Worm (Caenorhabditis elegans) whole organism, L4/young adult: ENCODE results near the gene Y77E11A.7.

Experiments used
- dao-5 ChIP-seq: sonication (generic microtip); optimal IDR thresholded peaks from 2 replicates; lab custom pipeline; 2016; ENCODE audit warnings: missing genotype, missing genetic modification characterization, moderate library complexity, missing compliant biosample characterization
- him-1 ChIP-seq: sonication (generic microtip); optimal IDR thresholded peaks from 2 replicates; lab custom pipeline; 2016; ENCODE audit warnings: missing genotype, missing genetic modification reagents, missing genetic modification characterization, missing compliant biosample characterization

DNA sequence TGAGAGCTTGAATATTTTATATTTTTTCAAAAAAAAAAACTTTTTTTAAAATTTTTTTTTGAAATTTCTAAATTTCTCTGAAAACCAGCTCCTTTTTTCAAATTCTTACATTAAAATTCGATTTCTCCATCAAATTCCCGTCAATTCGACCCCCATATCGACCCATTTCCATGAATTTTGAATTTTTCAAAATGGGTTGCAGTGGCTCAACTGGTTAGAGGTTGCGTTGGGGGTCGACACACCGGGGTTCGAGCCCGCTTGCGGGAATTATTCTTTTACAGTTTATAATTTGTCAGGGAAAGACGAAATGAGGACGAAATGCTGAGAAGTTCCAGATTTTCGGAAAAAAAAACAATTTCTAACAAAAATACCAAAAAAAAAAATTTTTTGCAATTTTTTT is 25.6 kb downstream of the Y77E11A.7 start:
- no peak for TF ChIP-seq him-1 (tag; lab: Kevin White, UChicago)
- no peak for TF ChIP-seq dao-5
